Worm (Caenorhabditis elegans): ENCODE results near the gene ZK856.5.

- TF ChIP-seq fax-1 (tag; optimal IDR thresholded peaks at IDR 0.05) (no peak), elt-4 (tag; optimal IDR thresholded peaks at IDR 0.05) (no peak), C38D4.7 (GFP tag; optimal IDR thresholded peaks at IDR 0.05) (no peak), dve-1 (tag; optimal IDR thresholded peaks at IDR 0.05) (no peak), ceh-48 (tag; optimal IDR thresholded peaks at IDR 0.05) (no peak), pqm-1 (tag; optimal IDR thresholded peaks at IDR 0.05) (no peak), lim-6 (tag; optimal IDR thresholded peaks at IDR 0.05) (no peak)
Observed at ce11 chrV:10166368-10166767, 23.6 kb downstream of the ZK856.5 start, which contains the start of gene C51E3.6.

All from whole organism, late embryonic.